Fruit fly (Drosophila melanogaster) whole organism, pupa: ENCODE data around the gene NimB2.

Source experiments
- CG10348 ChIP-seq: fragments of 200-800 bp; sonication (Bioruptor generic); IDR thresholded peaks from 2 replicates; pipeline ENCODE4 v1.3.6; 2022; ENCODE audit warnings: missing biosample characterization, missing genetic modification characterization
- CG12605 ChIP-seq: fragments of 200-800 bp; sonication (Bioruptor generic); IDR thresholded peaks from 2 replicates; pipeline ENCODE4 v1.3.6; 2022; ENCODE audit warnings: missing biosample characterization, missing genetic modification characterization
- CG13204 ChIP-seq: fragments of 200-800 bp; sonication (Bioruptor generic); optimal IDR thresholded peaks from 2 replicates; lab custom pipeline; 2018; ENCODE audit warnings: missing biosample characterization, mild to moderate bottlenecking, missing genetic modification characterization, moderate library complexity
- CG14655 ChIP-seq: fragments of 200-800 bp; sonication (Bioruptor generic); optimal IDR thresholded peaks from 3 replicates; lab custom pipeline; 2017; ENCODE audit warnings: mild to moderate bottlenecking, missing biosample characterization, missing genetic modification reagents, missing genetic modification characterization
- CG15710 ChIP-seq: fragments of 200-800 bp; sonication (Bioruptor generic); optimal IDR thresholded peaks from 2 replicates; lab custom pipeline; 2018; ENCODE audit warnings: missing biosample characterization, mild to moderate bottlenecking, missing genetic modification characterization, moderate library complexity
- CG17806 ChIP-seq: fragments of 200-800 bp; sonication (Bioruptor generic); optimal IDR thresholded peaks from 2 replicates; lab custom pipeline; 2018; ENCODE audit warnings: missing biosample characterization, mild to moderate bottlenecking, missing genetic modification characterization, moderate library complexity
- CG32121 ChIP-seq: fragments of 200-800 bp; sonication (Bioruptor generic); IDR thresholded peaks from 2 replicates; pipeline ENCODE4 v1.3.6; 2022; ENCODE audit warnings: missing biosample characterization, missing genetic modification characterization
- CG34367 ChIP-seq: fragments of 200-800 bp; sonication (Bioruptor generic); optimal IDR thresholded peaks from 2 replicates; lab custom pipeline; 2018; ENCODE audit warnings: missing biosample characterization, mild to moderate bottlenecking, missing genetic modification characterization
- CG4496 ChIP-seq: fragments of 200-800 bp; sonication (Bioruptor generic); IDR thresholded peaks from 3 replicates; pipeline ENCODE4 v1.3.6; 2022; ENCODE audit warnings: missing biosample characterization, missing genetic modification characterization
- CG8159 ChIP-seq: fragments of 200-800 bp; sonication (Bioruptor generic); optimal IDR thresholded peaks from 3 replicates; lab custom pipeline; 2018; ENCODE audit warnings: missing biosample characterization, mild to moderate bottlenecking, missing genetic modification characterization, moderate library complexity
- CG8301 ChIP-seq: fragments of 200-800 bp; sonication (Bioruptor generic); optimal IDR thresholded peaks from 2 replicates; lab custom pipeline; 2018; ENCODE audit warnings: missing biosample characterization, mild to moderate bottlenecking, missing genetic modification characterization
- CG9948 ChIP-seq: fragments of 200-800 bp; sonication (Bioruptor generic); optimal IDR thresholded peaks from 2 replicates; lab custom pipeline; 2018; ENCODE audit warnings: missing biosample characterization, mild to moderate bottlenecking, missing genetic modification characterization, moderate library complexity
- D1 ChIP-seq: fragments of 200-800 bp; sonication (Bioruptor generic); optimal IDR thresholded peaks from 2 replicates; lab custom pipeline; 2018; ENCODE audit warnings: missing biosample characterization, mild to moderate bottlenecking, missing genetic modification characterization, moderate library complexity
- EcR ChIP-seq: fragments of 200-800 bp; sonication (Bioruptor generic); optimal IDR thresholded peaks from 3 replicates; lab custom pipeline; 2019; ENCODE audit warnings: missing biosample characterization, missing genetic modification characterization, mild to moderate bottlenecking, moderate library complexity, missing genetic modification reagents
- Ets98B ChIP-seq: fragments of 200-800 bp; sonication (Bioruptor generic); IDR thresholded peaks from 2 replicates; pipeline ENCODE4 v1.3.6; 2022; ENCODE audit warnings: missing biosample characterization, missing genetic modification characterization
- Pif1A ChIP-seq: fragments of 200-800 bp; sonication (Bioruptor generic); optimal IDR thresholded peaks from 3 replicates; lab custom pipeline; 2016; ENCODE audit warnings: missing biosample characterization, missing genetic modification characterization
- Pif1B ChIP-seq: fragments of 200-800 bp; sonication (Bioruptor generic); optimal IDR thresholded peaks from 3 replicates; lab custom pipeline; 2016; ENCODE audit warnings: missing biosample characterization, missing genetic modification characterization
- Snoo ChIP-seq: fragments of 200-800 bp; sonication (Bioruptor generic); optimal IDR thresholded peaks from 3 replicates; lab custom pipeline; 2017; ENCODE audit warnings: missing biosample characterization, mild to moderate bottlenecking, missing genetic modification characterization, inconsistent platforms
- fd96Ca ChIP-seq: fragments of 200-800 bp; sonication (Bioruptor generic); IDR thresholded peaks from 3 replicates; pipeline ENCODE4 v1.3.6; 2022; ENCODE audit warnings: missing biosample characterization, missing genetic modification characterization
- gl ChIP-seq: fragments of 200-800 bp; sonication (Bioruptor generic); optimal IDR thresholded peaks from 2 replicates; lab custom pipeline; 2018; ENCODE audit warnings: missing biosample characterization, mild to moderate bottlenecking, missing genetic modification characterization
- rn ChIP-seq: fragments of 200-800 bp; sonication (Bioruptor generic); IDR thresholded peaks from 2 replicates; pipeline ENCODE4 v1.3.6; 2022; ENCODE audit warnings: missing biosample characterization, missing genetic modification characterization

The NimB2 gene

dm6 chr2L:13966732-13967316 is at the start of gene NimB2:
Gene NimB2, minus strand, starts transcription at chr2L:13967018.
- no peak for TF ChIP-seq Pif1B (GFP tag; lab: Kevin White, UChicago)
- no peak for TF ChIP-seq CG8159 (tag; lab: Kevin White, UChicago)
- TF ChIP-seq CG17806 (tag; lab: Kevin White, UChicago) = no peak
- no peak for TF ChIP-seq CG9948 (tag; lab: Kevin White, UChicago)
- TF ChIP-seq CG10348 (GFP tag; lab: Robert Waterston, UW) = no peak
- TF ChIP-seq CG15710 (tag; lab: Kevin White, UChicago) = no peak
- no peak for TF ChIP-seq CG12605
- no peak for TF ChIP-seq EcR (GFP tag; lab: Kevin White, UChicago)
- no peak for TF ChIP-seq D1 (tag; lab: Kevin White, UChicago)
- TF ChIP-seq CG4496 (GFP tag; lab: Robert Waterston, UW) = no peak
- TF ChIP-seq CG13204 = no peak

dm6 chr2L:14015109-14015508 is 48.3 kb upstream of the NimB2 start:
- TF ChIP-seq CG17806 (tag; lab: Kevin White, UChicago) = no peak
- no peak for TF ChIP-seq CG34367 (tag; lab: Kevin White, UChicago)
- TF ChIP-seq CG4496 (GFP tag; lab: Robert Waterston, UW) = no peak
- no peak for TF ChIP-seq CG32121 (GFP tag; lab: Robert Waterston, UW)
- TF ChIP-seq Pif1B (GFP tag; lab: Kevin White, UChicago) = no peak
- TF ChIP-seq CG13204 = no peak
- no peak for TF ChIP-seq CG12605
- no peak for TF ChIP-seq fd96Ca (GFP tag; lab: Robert Waterston, UW)
- TF ChIP-seq CG8159 (tag; lab: Kevin White, UChicago) = no peak
- TF ChIP-seq gl (tag; lab: Kevin White, UChicago) = no peak
- TF ChIP-seq EcR (GFP tag; lab: Kevin White, UChicago) = no peak
- no peak for TF ChIP-seq D1 (tag; lab: Kevin White, UChicago)
- no peak for TF ChIP-seq rn (GFP tag; lab: Robert Waterston, UW)
- no peak for TF ChIP-seq Pif1A (GFP tag; lab: Kevin White, UChicago)

- no peak for TF ChIP-seq Ets98B
- no peak for TF ChIP-seq gl (tag; lab: Kevin White, UChicago)
- TF ChIP-seq CG14655 (GFP tag; lab: Kevin White, UChicago) = no peak
- TF ChIP-seq CG32121 (GFP tag; lab: Robert Waterston, UW) = no peak
- no peak for TF ChIP-seq CG8159 (tag; lab: Kevin White, UChicago)
- TF ChIP-seq CG4496 (GFP tag; lab: Robert Waterston, UW) = no peak
- no peak for TF ChIP-seq CG8301 (tag; lab: Kevin White, UChicago)
- no peak for TF ChIP-seq CG10348 (GFP tag; lab: Robert Waterston, UW)
- no peak for TF ChIP-seq rn (GFP tag; lab: Robert Waterston, UW)
- no peak for TF ChIP-seq CG12605
- no peak for TF ChIP-seq CG15710 (tag; lab: Kevin White, UChicago)
- TF ChIP-seq Snoo = no peak
- TF ChIP-seq CG17806 (tag; lab: Kevin White, UChicago) = no peak
- no peak for TF ChIP-seq Pif1B (GFP tag; lab: Kevin White, UChicago)
- no peak for TF ChIP-seq D1 (tag; lab: Kevin White, UChicago)
- TF ChIP-seq CG34367 (tag; lab: Kevin White, UChicago) = no peak
- TF ChIP-seq CG13204 = no peak
These were observed 46.7 kb upstream of the NimB2 start for dm6 chr2L:14013478-14013877.

dm6 chr2L:14012304-14013054 is 45.7 kb upstream of the NimB2 start, which contains the start of gene bgm:
Gene bgm, plus strand, starts transcription at chr2L:14013004.
- TF ChIP-seq Pif1B (GFP tag; lab: Kevin White, UChicago) = no peak
- TF ChIP-seq CG14655 (GFP tag; lab: Kevin White, UChicago) = no peak
- no peak for TF ChIP-seq Pif1A (GFP tag; lab: Kevin White, UChicago)
- no peak for TF ChIP-seq D1 (tag; lab: Kevin White, UChicago)
- no peak for TF ChIP-seq CG32121 (GFP tag; lab: Robert Waterston, UW)
- TF ChIP-seq fd96Ca (GFP tag; lab: Robert Waterston, UW) = no peak
- no peak for TF ChIP-seq CG13204
- no peak for TF ChIP-seq EcR (GFP tag; lab: Kevin White, UChicago)
- TF ChIP-seq CG15710 (tag; lab: Kevin White, UChicago) = no peak
- TF ChIP-seq CG8301 (tag; lab: Kevin White, UChicago) = no peak
- TF ChIP-seq CG4496 (GFP tag; lab: Robert Waterston, UW) = no peak

dm6 chr2L:14011591-14012303 is 44.9 kb upstream of the NimB2 start:
- TF ChIP-seq Snoo (peak; percentile 12), fd96Ca (GFP tag; lab: Robert Waterston, UW) (no peak), rn (GFP tag; lab: Robert Waterston, UW) (no peak), CG14655 (GFP tag; lab: Kevin White, UChicago) (peak; percentile 15), Pif1A (GFP tag; lab: Kevin White, UChicago) (peak; percentile 9), CG12605 (0 out of 2 replicates have a peak, but pooled peaks have one; percentile 27), CG34367 (tag; lab: Kevin White, UChicago) (no peak), CG32121 (GFP tag; lab: Robert Waterston, UW) (no peak), CG8159 (tag; lab: Kevin White, UChicago) (peak; percentile 7), Ets98B (peak; percentile 51; the same call in 1 of the 2 replicates)
